Fruit fly (Drosophila melanogaster) whole organism, embryonic: ENCODE measurements around the gene Sqor.

Experiments
- Ada2b ChIP-seq: fragments of 200-800 bp; sonication (Bioruptor generic); IDR thresholded peaks from 2 replicates; pipeline ENCODE4 v1.3.6; 2022; ENCODE audit warnings: missing biosample characterization, missing genetic modification characterization
- B-H2 ChIP-seq: fragments of 200-800 bp; sonication (Bioruptor generic); optimal IDR thresholded peaks from 2 replicates; lab custom pipeline; 2018; ENCODE audit warnings: missing biosample characterization, mild to moderate bottlenecking, missing genetic modification characterization
- Blimp-1 ChIP-seq: fragments of 200-800 bp; sonication (Bioruptor generic); optimal IDR thresholded peaks from 3 replicates; lab custom pipeline; 2018; ENCODE audit warnings: missing biosample characterization, missing genetic modification characterization, mild to moderate bottlenecking, moderate library complexity, missing genetic modification reagents
- CG10366 ChIP-seq: fragments of 200-800 bp; sonication (Bioruptor generic); IDR thresholded peaks from 2 replicates; pipeline ENCODE4 v1.3.6; 2022; ENCODE audit warnings: missing biosample characterization, missing genetic modification characterization
- CG12391 ChIP-seq: fragments of 200-800 bp; sonication (Bioruptor generic); optimal IDR thresholded peaks from 3 replicates; lab custom pipeline; 2018; ENCODE audit warnings: missing biosample characterization, mild to moderate bottlenecking, missing genetic modification characterization, moderate library complexity
- CG15479 ChIP-seq: fragments of 200-800 bp; sonication (Bioruptor generic); optimal IDR thresholded peaks from 3 replicates; lab custom pipeline; 2019; ENCODE audit warnings: missing biosample characterization, mild to moderate bottlenecking, missing genetic modification characterization, moderate library complexity
- CG15696 ChIP-seq: fragments of 200-800 bp; sonication (Bioruptor generic); optimal IDR thresholded peaks from 2 replicates; lab custom pipeline; 2019; ENCODE audit warnings: missing biosample characterization, mild to moderate bottlenecking, missing genetic modification characterization, moderate library complexity
- CG1603 ChIP-seq: fragments of 200-800 bp; sonication (Bioruptor generic); optimal IDR thresholded peaks from 2 replicates; lab custom pipeline; 2019; ENCODE audit warnings: missing biosample characterization, mild to moderate bottlenecking, missing genetic modification characterization, moderate library complexity
- CG16815 ChIP-seq: fragments of 200-800 bp; sonication (Bioruptor generic); optimal IDR thresholded peaks from 3 replicates; lab custom pipeline; 2017; ENCODE audit warnings: missing biosample characterization, mild to moderate bottlenecking, missing genetic modification characterization
- CG16863 ChIP-seq: fragments of 200-800 bp; sonication (Bioruptor generic); optimal IDR thresholded peaks from 3 replicates; lab custom pipeline; 2016; ENCODE audit warnings: missing biosample characterization, missing genetic modification characterization
- CG17359 ChIP-seq: fragments of 200-800 bp; sonication (Bioruptor generic); optimal IDR thresholded peaks from 3 replicates; lab custom pipeline; 2018; ENCODE audit warnings: missing biosample characterization, mild to moderate bottlenecking, missing genetic modification characterization, moderate library complexity
- CG18011 ChIP-seq: fragments of 200-800 bp; sonication (Bioruptor generic); optimal IDR thresholded peaks from 2 replicates; lab custom pipeline; 2017; ENCODE audit warnings: missing biosample characterization, missing genetic modification characterization, mild to moderate bottlenecking, moderate library complexity, missing genotype
- CG2116 ChIP-seq: fragments of 200-800 bp; sonication (Bioruptor generic); optimal IDR thresholded peaks from 3 replicates; lab custom pipeline; 2018; ENCODE audit warnings: missing biosample characterization, mild to moderate bottlenecking, missing genetic modification characterization
- CG2120 ChIP-seq: fragments of 200-800 bp; sonication (Bioruptor generic); optimal IDR thresholded peaks from 3 replicates; lab custom pipeline; 2016; ENCODE audit warnings: missing biosample characterization, missing genetic modification characterization
- CG31441 ChIP-seq: fragments of 200-800 bp; sonication (Bioruptor generic); IDR thresholded peaks from 2 replicates; pipeline ENCODE4 v1.3.6; 2022; ENCODE audit warnings: missing biosample characterization, missing genetic modification characterization
- CG4328 ChIP-seq: fragments of 200-800 bp; sonication (Bioruptor generic); optimal IDR thresholded peaks from 3 replicates; lab custom pipeline; 2017; ENCODE audit warnings: missing biosample characterization, missing genetic modification reagents, missing genetic modification characterization
- CG4404 ChIP-seq: fragments of 200-800 bp; sonication (Bioruptor generic); IDR thresholded peaks from 2 replicates; pipeline ENCODE4 v1.3.6; 2022; ENCODE audit warnings: missing biosample characterization, missing genetic modification characterization
- CG6272 ChIP-seq: fragments of 200-800 bp; sonication (Bioruptor generic); IDR thresholded peaks from 2 replicates; pipeline ENCODE4 v1.3.6; 2022; ENCODE audit warnings: missing biosample characterization, missing genetic modification characterization
- CG6689 ChIP-seq: fragments of 200-800 bp; sonication (Bioruptor generic); IDR thresholded peaks from 2 replicates; pipeline ENCODE4 v1.3.6; 2022; ENCODE audit warnings: missing biosample characterization, missing genetic modification characterization
- CG7271 ChIP-seq: fragments of 200-800 bp; sonication (Bioruptor generic); optimal IDR thresholded peaks from 2 replicates; lab custom pipeline; 2018; ENCODE audit warnings: missing biosample characterization, mild to moderate bottlenecking, missing genetic modification characterization, moderate library complexity
- CG7372 ChIP-seq: fragments of 200-800 bp; sonication (Bioruptor generic); IDR thresholded peaks from 2 replicates; pipeline ENCODE4 v1.3.6; 2022; ENCODE audit warnings: missing biosample characterization, missing genetic modification characterization
- CG7745 ChIP-seq: fragments of 200-800 bp; sonication (Bioruptor generic); optimal IDR thresholded peaks from 2 replicates; lab custom pipeline; 2018; ENCODE audit warnings: missing biosample characterization, mild to moderate bottlenecking, missing genetic modification characterization, moderate library complexity
- CG9876 ChIP-seq: fragments of 200-800 bp; sonication (Bioruptor generic); optimal IDR thresholded peaks from 2 replicates; lab custom pipeline; 2016; ENCODE audit warnings: missing biosample characterization, missing genetic modification characterization
- Camta ChIP-seq: fragments of 200-800 bp; sonication (Bioruptor generic); optimal IDR thresholded peaks from 2 replicates; lab custom pipeline; 2016; ENCODE audit warnings: missing biosample characterization, missing genetic modification characterization
- Hr39 ChIP-seq: fragments of >200 bp; optimal IDR thresholded peaks from 2 replicates; lab custom pipeline; 2017
- Lhr ChIP-seq: fragments of 200-800 bp; sonication (Bioruptor generic); optimal IDR thresholded peaks from 3 replicates; lab custom pipeline; 2017; ENCODE audit warnings: mild to moderate bottlenecking, missing biosample characterization, missing genetic modification reagents, missing genetic modification characterization
- Max ChIP-seq: fragments of 200-800 bp; sonication (Bioruptor generic); optimal IDR thresholded peaks from 2 replicates; lab custom pipeline; 2016; ENCODE audit warnings: missing biosample characterization, mild to moderate bottlenecking, missing genetic modification characterization
- Neu2 ChIP-seq: fragments of 200-800 bp; sonication (Bioruptor generic); optimal IDR thresholded peaks from 3 replicates; lab custom pipeline; 2016; ENCODE audit warnings: missing biosample characterization, missing genetic modification characterization, borderline replicate concordance
- Oli ChIP-seq: fragments of 200-800 bp; sonication (Bioruptor generic); optimal IDR thresholded peaks from 2 replicates; lab custom pipeline; 2018; ENCODE audit warnings: missing biosample characterization, mild to moderate bottlenecking, missing genetic modification characterization, moderate library complexity
- Sin3A ChIP-seq: fragments of >200 bp; optimal IDR thresholded peaks from 2 replicates; lab custom pipeline; 2018
- Taf1 ChIP-seq: fragments of 200-800 bp; sonication (Bioruptor generic); IDR thresholded peaks from 2 replicates; pipeline ENCODE4 v1.3.6; 2022; ENCODE audit warnings: missing biosample characterization, missing genetic modification characterization
- amos ChIP-seq: fragments of 200-800 bp; sonication (Bioruptor generic); IDR thresholded peaks from 2 replicates; pipeline ENCODE4 v1.3.6; 2022; ENCODE audit warnings: missing biosample characterization, missing genetic modification characterization; ENCODE audit not compliant: partially characterized antibody
- ara ChIP-seq: fragments of 200-800 bp; sonication (Bioruptor generic); IDR thresholded peaks from 2 replicates; pipeline ENCODE4 v1.3.6; 2022; ENCODE audit warnings: missing biosample characterization, missing genetic modification characterization
- ash1 ChIP-seq: fragments of 200-800 bp; sonication (Bioruptor generic); optimal IDR thresholded peaks from 2 replicates; lab custom pipeline; 2018; ENCODE audit warnings: missing biosample characterization, mild to moderate bottlenecking, missing genetic modification characterization
- crp ChIP-seq, 2 experiments: fragments of 200-800 bp; sonication (Bioruptor generic); optimal IDR thresholded peaks; 2 replicates in 1 of 2; 3 replicates in 1 of 2; lab custom pipeline; 2017; ENCODE audit warnings: missing biosample characterization in 2 of 2, missing genetic modification characterization in 2 of 2, mild to moderate bottlenecking in 1 of 2, moderate library complexity in 1 of 2
- dimm ChIP-seq: fragments of 200-800 bp; sonication (Bioruptor generic); IDR thresholded peaks from 2 replicates; pipeline ENCODE4 v1.3.6; 2022; ENCODE audit warnings: missing biosample characterization, missing genetic modification characterization
- ftz-f1 ChIP-seq: fragments of 200-800 bp; sonication (Bioruptor generic); optimal IDR thresholded peaks from 2 replicates; lab custom pipeline; 2016; ENCODE audit warnings: missing biosample characterization, missing genetic modification characterization
- grn ChIP-seq: fragments of 200-800 bp; sonication (Bioruptor generic); optimal IDR thresholded peaks from 3 replicates; lab custom pipeline; 2017; ENCODE audit warnings: missing biosample characterization, missing genetic modification characterization
- ham ChIP-seq: fragments of 200-800 bp; sonication (Bioruptor generic); IDR thresholded peaks from 2 replicates; pipeline ENCODE4 v1.3.6; 2022; ENCODE audit warnings: missing biosample characterization, missing genetic modification characterization
- jing ChIP-seq: fragments of 200-800 bp; sonication (Bioruptor generic); optimal IDR thresholded peaks from 2 replicates; lab custom pipeline; 2018; ENCODE audit warnings: missing biosample characterization, mild to moderate bottlenecking, missing genetic modification characterization
- jumu ChIP-seq: fragments of 200-800 bp; sonication (Bioruptor generic); optimal IDR thresholded peaks from 3 replicates; lab custom pipeline; 2016; ENCODE audit warnings: missing biosample characterization, missing genetic modification characterization
- kay ChIP-seq: fragments of 200-800 bp; sonication (Bioruptor generic); optimal IDR thresholded peaks from 2 replicates; lab custom pipeline; 2016; ENCODE audit warnings: missing biosample characterization, missing genetic modification characterization
- klu ChIP-seq: fragments of 200-800 bp; sonication (Bioruptor generic); IDR thresholded peaks from 2 replicates; pipeline ENCODE4 v1.3.6; 2022; ENCODE audit warnings: missing biosample characterization, missing genetic modification characterization
- nerfin-2 ChIP-seq: fragments of 200-800 bp; sonication (Bioruptor generic); IDR thresholded peaks from 2 replicates; pipeline ENCODE4 v1.3.6; 2022; ENCODE audit warnings: missing biosample characterization, missing genetic modification characterization; ENCODE audit not compliant: partially characterized antibody
- phol ChIP-seq: fragments of 200-800 bp; sonication (Bioruptor generic); optimal IDR thresholded peaks from 3 replicates; lab custom pipeline; 2018; ENCODE audit warnings: missing biosample characterization, mild to moderate bottlenecking, missing genetic modification characterization, moderate library complexity
- run ChIP-seq: fragments of 200-800 bp; sonication (Bioruptor generic); optimal IDR thresholded peaks from 3 replicates; lab custom pipeline; 2018; ENCODE audit warnings: missing biosample characterization, mild to moderate bottlenecking, missing genetic modification characterization
- seq ChIP-seq: fragments of 200-800 bp; sonication (Bioruptor generic); IDR thresholded peaks from 2 replicates; pipeline ENCODE4 v1.3.6; 2022; ENCODE audit warnings: missing biosample characterization, missing genetic modification characterization
- sim ChIP-seq: fragments of 200-800 bp; sonication (Bioruptor generic); IDR thresholded peaks from 2 replicates; pipeline ENCODE4 v1.3.6; 2022; ENCODE audit warnings: missing biosample characterization, missing genetic modification characterization
- slbo ChIP-seq: fragments of 200-800 bp; sonication (Bioruptor generic); IDR thresholded peaks from 2 replicates; pipeline ENCODE4 v1.3.6; 2022; ENCODE audit warnings: missing biosample characterization, missing genetic modification characterization
- slou ChIP-seq: fragments of 200-800 bp; sonication (Bioruptor generic); optimal IDR thresholded peaks from 3 replicates; lab custom pipeline; 2016; ENCODE audit warnings: missing biosample characterization, missing genetic modification characterization
- stwl ChIP-seq: fragments of 200-800 bp; sonication (Bioruptor generic); optimal IDR thresholded peaks from 3 replicates; lab custom pipeline; 2018; ENCODE audit warnings: missing biosample characterization, mild to moderate bottlenecking, missing genetic modification characterization, moderate library complexity
- tap ChIP-seq: fragments of 200-800 bp; optimal IDR thresholded peaks from 3 replicates; lab custom pipeline; 2019; ENCODE audit warnings: missing biosample characterization, mild to moderate bottlenecking, missing genetic modification characterization, moderate library complexity
- unc-4 ChIP-seq: fragments of 200-800 bp; sonication (Bioruptor generic); IDR thresholded peaks from 2 replicates; pipeline ENCODE4 v1.3.6; 2022; ENCODE audit warnings: missing biosample characterization, missing genetic modification characterization; ENCODE audit not compliant: partially characterized antibody

Sqor gene

DNA sequence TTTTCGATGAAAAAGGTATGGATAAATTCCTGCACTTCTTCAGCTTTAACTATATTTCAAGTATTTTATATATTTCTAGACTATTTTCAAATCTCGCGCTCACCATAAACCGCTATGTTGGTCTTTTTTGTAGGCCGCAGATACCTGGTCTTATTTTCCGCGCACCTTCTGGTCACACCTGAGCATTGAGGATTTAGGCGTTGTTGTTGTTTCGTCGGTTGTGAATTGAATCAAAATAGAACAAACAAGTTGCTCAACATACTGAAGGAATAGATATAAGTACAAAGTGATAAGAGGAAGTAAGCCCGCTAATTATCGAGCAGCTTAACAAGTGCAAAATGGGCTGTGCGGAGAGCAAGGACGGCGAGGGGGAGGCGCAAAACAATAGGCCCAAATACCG lies 37.8 kb downstream of the Sqor start, which contains the start of gene Ctl1 (continued):
- no peak for TF ChIP-seq crp (GFP tag; optimal IDR thresholded peaks at IDR 0.05; lab: Kevin White, UChicago)
- TF ChIP-seq ash1 = no peak
- no peak for TF ChIP-seq CG31441
- TF ChIP-seq kay (GFP tag; lab: Kevin White, UChicago) = no peak
- no peak for TF ChIP-seq CG12391
- no peak for TF ChIP-seq CG10366
- TF ChIP-seq Oli (tag; lab: Kevin White, UChicago) = no peak
- no peak for TF ChIP-seq jing
- TF ChIP-seq grn (GFP tag; lab: Kevin White, UChicago) = no peak
- no peak for TF ChIP-seq CG9876 (GFP tag; lab: Kevin White, UChicago)
- no peak for TF ChIP-seq CG17359 (tag; lab: Kevin White, UChicago)
- TF ChIP-seq klu (GFP tag; lab: Robert Waterston, UW) = no peak
- no peak for TF ChIP-seq phol (tag; lab: Kevin White, UChicago)
- no peak for TF ChIP-seq ftz-f1 (GFP tag; lab: Kevin White, UChicago)
- no peak for TF ChIP-seq sim (GFP tag; lab: Robert Waterston, UW)
- no peak for TF ChIP-seq CG6689 (GFP tag; lab: Robert Waterston, UW)
- TF ChIP-seq Max (GFP tag; lab: Kevin White, UChicago) = no peak
- TF ChIP-seq dimm (GFP tag; lab: Robert Waterston, UW) = no peak
- no peak for TF ChIP-seq CG7372
- no peak for TF ChIP-seq CG15696
- TF ChIP-seq CG4328 = no peak
- TF ChIP-seq slbo (GFP tag; lab: Robert Waterston, UW) = no peak
- no peak for TF ChIP-seq CG18011 (GFP tag; lab: Kevin White, UChicago)
- TF ChIP-seq run (tag; lab: Kevin White, UChicago) = no peak
- TF ChIP-seq CG4404 (GFP tag; lab: Robert Waterston, UW) = no peak
- TF ChIP-seq CG2116 (GFP tag; lab: Kevin White, UChicago) = peak; percentile 11
- TF ChIP-seq CG16863 (GFP tag; lab: Kevin White, UChicago) = no peak
- TF ChIP-seq Blimp-1 = no peak
- TF ChIP-seq CG2120 (GFP tag; lab: Kevin White, UChicago) = no peak
- TF ChIP-seq ara (GFP tag; lab: Robert Waterston, UW) = no peak
- TF ChIP-seq CG7271 (tag; lab: Kevin White, UChicago) = no peak
- TF ChIP-seq unc-4 (GFP tag; lab: Robert Waterston, UW) = no peak
- peak; percentile 24 for TF ChIP-seq CG1603 (tag; lab: Kevin White, UChicago)
- TF ChIP-seq Lhr (GFP tag; lab: Kevin White, UChicago) = no peak
- TF ChIP-seq stwl (tag; lab: Kevin White, UChicago) = peak; percentile 43
- no peak for TF ChIP-seq jumu (GFP tag; lab: Kevin White, UChicago)
- TF ChIP-seq tap (tag; lab: Kevin White, UChicago) = no peak
- TF ChIP-seq ham = no peak
- no peak for TF ChIP-seq Hr39 (lab: Kevin White, UChicago)
- peak; percentile 5 for TF ChIP-seq CG15479 (GFP tag; lab: Kevin White, UChicago)
- TF ChIP-seq Taf1 = no peak
- no peak for TF ChIP-seq B-H2 (GFP tag; lab: Kevin White, UChicago)
- no peak for TF ChIP-seq Camta
- TF ChIP-seq CG7745 (tag; lab: Kevin White, UChicago) = no peak
- peak; percentile 19 for TF ChIP-seq Sin3A (lab: Kevin White, UChicago)
- TF ChIP-seq Ada2b (GFP tag; lab: Robert Waterston, UW) = no peak
- no peak for TF ChIP-seq amos (GFP tag; lab: Robert Waterston, UW)
- TF ChIP-seq CG16815 (GFP tag; lab: Kevin White, UChicago) = no peak
- TF ChIP-seq slou (GFP tag; lab: Kevin White, UChicago) = no peak
- TF ChIP-seq seq = no peak
- TF ChIP-seq nerfin-2 (GFP tag; lab: Robert Waterston, UW) = no peak
- no peak for TF ChIP-seq CG6272 (GFP tag; lab: Robert Waterston, UW)
- no peak for TF ChIP-seq Neu2 (GFP tag; lab: Kevin White, UChicago)
